Fruit fly (Drosophila melanogaster) whole organism, embryonic: ENCODE measurements around the gene CG42795.

Source experiments
- Atf3 ChIP-seq: fragments of 200-800 bp; sonication (Bioruptor generic); optimal IDR thresholded peaks from 3 replicates; lab custom pipeline; 2016; ENCODE audit warnings: missing biosample characterization, missing genetic modification characterization
- Bdp1 ChIP-seq: fragments of 200-800 bp; sonication (Bioruptor generic); optimal IDR thresholded peaks from 3 replicates; lab custom pipeline; 2016; ENCODE audit warnings: missing biosample characterization, missing genetic modification characterization
- CG10565 ChIP-seq: fragments of 200-800 bp; sonication (Bioruptor generic); optimal IDR thresholded peaks from 3 replicates; lab custom pipeline; 2016; ENCODE audit warnings: missing biosample characterization, mild to moderate bottlenecking, missing genetic modification characterization
- CG12071 ChIP-seq: fragments of 200-800 bp; sonication (Bioruptor generic); optimal IDR thresholded peaks from 3 replicates; lab custom pipeline; 2018; ENCODE audit warnings: missing biosample characterization, mild to moderate bottlenecking, missing genetic modification characterization
- CG14710 ChIP-seq: fragments of 200-800 bp; sonication (Bioruptor generic); optimal IDR thresholded peaks from 3 replicates; lab custom pipeline; 2019; ENCODE audit warnings: missing biosample characterization, mild to moderate bottlenecking, missing genetic modification characterization, moderate library complexity
- CG14860 ChIP-seq: fragments of 200-800 bp; sonication (Bioruptor generic); IDR thresholded peaks from 3 replicates; pipeline ENCODE4 v1.3.6; 2022; ENCODE audit warnings: missing biosample characterization, missing genetic modification characterization; ENCODE audit not compliant: partially characterized antibody
- CG15601 ChIP-seq: fragments of 200-800 bp; sonication (Bioruptor generic); optimal IDR thresholded peaks from 3 replicates; lab custom pipeline; 2019; ENCODE audit warnings: missing biosample characterization, mild to moderate bottlenecking, missing genetic modification characterization, moderate library complexity
- CG16779 ChIP-seq: fragments of 200-800 bp; sonication (Bioruptor generic); IDR thresholded peaks from 2 replicates; pipeline ENCODE4 v1.3.6; 2022; ENCODE audit warnings: missing biosample characterization, missing genetic modification characterization
- CG17186 ChIP-seq: fragments of 200-800 bp; sonication (Bioruptor generic); optimal IDR thresholded peaks from 3 replicates; lab custom pipeline; 2017; ENCODE audit warnings: missing biosample characterization, missing genetic modification reagents, missing genetic modification characterization
- CG17361 ChIP-seq: fragments of 200-800 bp; sonication (Bioruptor generic); IDR thresholded peaks from 3 replicates; pipeline ENCODE4 v1.3.6; 2022; ENCODE audit warnings: missing biosample characterization, missing genetic modification characterization
- CG1792 ChIP-seq: fragments of 200-800 bp; sonication (Bioruptor generic); optimal IDR thresholded peaks from 2 replicates; lab custom pipeline; 2016; ENCODE audit warnings: missing biosample characterization, missing genetic modification characterization
- CG32532 ChIP-seq: fragments of 200-800 bp; sonication (Bioruptor generic); IDR thresholded peaks from 2 replicates; pipeline ENCODE4 v1.3.6; 2022; ENCODE audit warnings: missing biosample characterization, missing genetic modification characterization
- CG3995 ChIP-seq: fragments of 200-800 bp; sonication (Bioruptor generic); optimal IDR thresholded peaks from 3 replicates; lab custom pipeline; 2016; ENCODE audit warnings: missing biosample characterization, missing genetic modification characterization
- CG4282 ChIP-seq: fragments of 200-800 bp; sonication (Bioruptor generic); optimal IDR thresholded peaks from 2 replicates; lab custom pipeline; 2016; ENCODE audit warnings: missing biosample characterization, missing genetic modification characterization
- CG6654 ChIP-seq: fragments of 200-800 bp; sonication (Bioruptor generic); optimal IDR thresholded peaks from 2 replicates; lab custom pipeline; 2017; ENCODE audit warnings: missing biosample characterization, mild to moderate bottlenecking, missing genetic modification characterization
- CG7271 ChIP-seq: fragments of 200-800 bp; sonication (Bioruptor generic); optimal IDR thresholded peaks from 2 replicates; lab custom pipeline; 2018; ENCODE audit warnings: missing biosample characterization, mild to moderate bottlenecking, missing genetic modification characterization, moderate library complexity
- CG9876 ChIP-seq: fragments of 200-800 bp; sonication (Bioruptor generic); optimal IDR thresholded peaks from 2 replicates; lab custom pipeline; 2016; ENCODE audit warnings: missing biosample characterization, missing genetic modification characterization
- E2f2 ChIP-seq: fragments of 200-800 bp; sonication (Bioruptor generic); IDR thresholded peaks from 2 replicates; pipeline ENCODE4 v1.3.6; 2022; ENCODE audit warnings: missing biosample characterization, missing genetic modification characterization
- Fer1 ChIP-seq: fragments of 200-800 bp; sonication (Bioruptor generic); optimal IDR thresholded peaks from 2 replicates; lab custom pipeline; 2017; ENCODE audit warnings: missing biosample characterization, mild to moderate bottlenecking, missing genetic modification characterization
- Fer3 ChIP-seq: fragments of 200-800 bp; sonication (Bioruptor generic); optimal IDR thresholded peaks from 2 replicates; lab custom pipeline; 2018; ENCODE audit warnings: missing biosample characterization, mild to moderate bottlenecking, missing genetic modification characterization, moderate library complexity
- HLH3B ChIP-seq: fragments of 200-800 bp; sonication (Bioruptor generic); IDR thresholded peaks from 2 replicates; pipeline ENCODE4 v1.3.6; 2022; ENCODE audit warnings: missing biosample characterization, missing genetic modification characterization
- HLHmδ ChIP-seq: fragments of 200-800 bp; sonication (Bioruptor generic); optimal IDR thresholded peaks from 2 replicates; lab custom pipeline; 2018; ENCODE audit warnings: missing biosample characterization, mild to moderate bottlenecking, missing genetic modification characterization, moderate library complexity
- HmgD ChIP-seq: fragments of 200-800 bp; sonication (Bioruptor generic); optimal IDR thresholded peaks from 3 replicates; lab custom pipeline; 2016; ENCODE audit warnings: missing biosample characterization, missing genetic modification characterization
- Hmr ChIP-seq: fragments of 200-800 bp; sonication (Bioruptor generic); optimal IDR thresholded peaks from 3 replicates; lab custom pipeline; 2017; ENCODE audit warnings: mild to moderate bottlenecking, missing biosample characterization, missing genetic modification reagents, missing genetic modification characterization
- Hr39 ChIP-seq: fragments of >200 bp; optimal IDR thresholded peaks from 2 replicates; lab custom pipeline; 2017
- Hr78 ChIP-seq, 2 experiments: fragments of 200-800 bp in 1 of 2; fragments of >200 bp in 1 of 2; sonication (Bioruptor generic) in 1 of 2; optimal IDR thresholded peaks; 2 replicates each; lab custom pipeline; 2017 to 2019; ENCODE audit warnings: missing biosample characterization in 2 of 2, missing genetic modification characterization in 2 of 2, mild to moderate bottlenecking in 1 of 2, moderate library complexity in 1 of 2
- Med ChIP-seq: fragments of 200-800 bp; sonication (Bioruptor generic); peaks from one replicate; lab custom pipeline; 2016; ENCODE audit warnings: missing biosample characterization, missing genetic modification characterization, mild to moderate bottlenecking, inconsistent platforms, moderate library complexity
- PHDP ChIP-seq: fragments of 200-800 bp; sonication (Bioruptor generic); optimal IDR thresholded peaks from 3 replicates; lab custom pipeline; 2018; ENCODE audit warnings: missing biosample characterization, mild to moderate bottlenecking, missing genetic modification characterization, moderate library complexity
- Sox102F ChIP-seq: fragments of 200-800 bp; sonication (Bioruptor generic); optimal IDR thresholded peaks from 2 replicates; lab custom pipeline; 2018; ENCODE audit warnings: missing biosample characterization, mild to moderate bottlenecking, missing genetic modification characterization, moderate library complexity
- Trl ChIP-seq, 3 experiments: fragments of >200 bp in 2 of 3; fragments of 200-800 bp in 1 of 3; sonication (Bioruptor generic) in 1 of 3; optimal IDR thresholded peaks; 2 replicates in 1 of 3; 3 replicates in 2 of 3; lab custom pipeline; 2016 to 2017; ENCODE audit warnings: missing biosample characterization in 1 of 3, missing genetic modification characterization in 1 of 3
- ac ChIP-seq: fragments of 200-800 bp; sonication (Bioruptor generic); optimal IDR thresholded peaks from 3 replicates; lab custom pipeline; 2017; ENCODE audit warnings: missing biosample characterization, mild to moderate bottlenecking, missing genetic modification characterization
- caup ChIP-seq: fragments of 200-800 bp; sonication (Bioruptor generic); optimal IDR thresholded peaks from 3 replicates; lab custom pipeline; 2017; ENCODE audit warnings: missing biosample characterization, mild to moderate bottlenecking, missing genetic modification characterization, moderate library complexity; ENCODE audit not compliant: severe bottlenecking
- chinmo ChIP-seq: fragments of 200-800 bp; sonication (Bioruptor generic); IDR thresholded peaks from 4 replicates; pipeline ENCODE4 v1.3.6; 2022; ENCODE audit warnings: missing biosample characterization, missing genetic modification characterization; ENCODE audit not compliant: partially characterized antibody
- crol ChIP-seq: fragments of 200-800 bp; sonication (Bioruptor generic); IDR thresholded peaks from 2 replicates; pipeline ENCODE4 v1.3.6; 2022; ENCODE audit warnings: missing biosample characterization, missing genetic modification characterization
- cwo ChIP-seq: fragments of 200-800 bp; sonication (Bioruptor generic); optimal IDR thresholded peaks from 3 replicates; lab custom pipeline; 2017; ENCODE audit warnings: missing biosample characterization, missing genetic modification characterization, mild to moderate bottlenecking, moderate library complexity, missing genetic modification reagents
- danr ChIP-seq: fragments of 200-800 bp; sonication (Bioruptor generic); IDR thresholded peaks from 2 replicates; pipeline ENCODE4 v1.3.6; 2022; ENCODE audit warnings: missing biosample characterization, missing genetic modification characterization
- exex ChIP-seq: fragments of 200-800 bp; sonication (Bioruptor generic); optimal IDR thresholded peaks from 4 replicates; lab custom pipeline; 2018; ENCODE audit warnings: missing biosample characterization, mild to moderate bottlenecking, missing genetic modification characterization, moderate library complexity
- ftz-f1 ChIP-seq: fragments of 200-800 bp; sonication (Bioruptor generic); optimal IDR thresholded peaks from 2 replicates; lab custom pipeline; 2016; ENCODE audit warnings: missing biosample characterization, missing genetic modification characterization
- gcm2 ChIP-seq: fragments of 200-800 bp; sonication (Bioruptor generic); optimal IDR thresholded peaks from 2 replicates; lab custom pipeline; 2016; ENCODE audit warnings: missing biosample characterization, missing genetic modification characterization
- hbn ChIP-seq: fragments of 200-800 bp; sonication (Bioruptor generic); IDR thresholded peaks from 2 replicates; pipeline ENCODE4 v1.3.6; 2022; ENCODE audit warnings: missing biosample characterization, missing genetic modification characterization; ENCODE audit not compliant: partially characterized antibody
- insv ChIP-seq, 2 experiments: fragments of 200-800 bp; sonication (Bioruptor generic); optimal IDR thresholded peaks; 3 replicates each; lab custom pipeline; 2016 to 2018; ENCODE audit warnings: missing biosample characterization in 2 of 2, missing genetic modification characterization in 2 of 2
- mam ChIP-seq: fragments of 200-800 bp; sonication (Bioruptor generic); optimal IDR thresholded peaks from 3 replicates; lab custom pipeline; 2016; ENCODE audit warnings: missing biosample characterization, missing genetic modification characterization
- otp ChIP-seq: fragments of 200-800 bp; sonication (Bioruptor generic); IDR thresholded peaks from 3 replicates; pipeline ENCODE4, ENCODE4 v1.3.6; 2022; ENCODE audit warnings: missing biosample characterization, missing genetic modification characterization
- row ChIP-seq: fragments of 200-800 bp; sonication (Bioruptor generic); IDR thresholded peaks from 3 replicates; pipeline ENCODE4 v1.3.6; 2022; ENCODE audit warnings: missing biosample characterization, missing genetic modification characterization
- sens ChIP-seq: fragments of 200-800 bp; sonication (Bioruptor generic); peaks from one replicate; lab custom pipeline; 2016; ENCODE audit warnings: missing biosample characterization, missing genetic modification characterization
- slou ChIP-seq: fragments of 200-800 bp; sonication (Bioruptor generic); optimal IDR thresholded peaks from 3 replicates; lab custom pipeline; 2016; ENCODE audit warnings: missing biosample characterization, missing genetic modification characterization
- sob ChIP-seq: fragments of 200-800 bp; sonication (Bioruptor generic); IDR thresholded peaks from 2 replicates; pipeline ENCODE4 v1.3.6; 2022; ENCODE audit warnings: missing biosample characterization, missing genetic modification characterization
- sqz ChIP-seq: fragments of 200-800 bp; sonication (Bioruptor generic); optimal IDR thresholded peaks from 3 replicates; lab custom pipeline; 2018; ENCODE audit warnings: missing biosample characterization, mild to moderate bottlenecking, missing genetic modification characterization
- tio ChIP-seq: fragments of 200-800 bp; sonication (Bioruptor generic); optimal IDR thresholded peaks from 2 replicates; lab custom pipeline; 2017; ENCODE audit warnings: missing biosample characterization, missing genetic modification characterization, inconsistent platforms
- unpg ChIP-seq: fragments of 200-800 bp; sonication (Bioruptor generic); optimal IDR thresholded peaks from 3 replicates; lab custom pipeline; 2018; ENCODE audit warnings: missing biosample characterization, mild to moderate bottlenecking, missing genetic modification characterization, moderate library complexity
- vfl ChIP-seq: fragments of 200-800 bp; sonication (Bioruptor generic); optimal IDR thresholded peaks from 2 replicates; lab custom pipeline; 2016; ENCODE audit warnings: missing biosample characterization, missing genetic modification characterization

CG42795 gene

dm6 chr3R:10276002-10276401, 50.5 kb downstream of the CG42795 start (continued):
- TF ChIP-seq Sox102F (GFP tag; lab: Kevin White, UChicago) = peak; percentile 42
- TF ChIP-seq Hr39 (lab: Kevin White, UChicago) = no peak
- TF ChIP-seq CG32532 (GFP tag; lab: Robert Waterston, UW) = no peak
- TF ChIP-seq crol (GFP tag; lab: Robert Waterston, UW) = no peak
- TF ChIP-seq CG12071 = no peak
- no peak for TF ChIP-seq Hr78 (GFP tag; optimal IDR thresholded peaks at IDR 0.05; lab: Kevin White, UChicago)
- no peak for TF ChIP-seq sqz (GFP tag; lab: Kevin White, UChicago)
- TF ChIP-seq E2f2 (GFP tag; lab: Robert Waterston, UW) = no peak
- TF ChIP-seq caup (GFP tag; lab: Kevin White, UChicago) = no peak
- TF ChIP-seq gcm2 (GFP tag; lab: Kevin White, UChicago) = no peak
- TF ChIP-seq Hmr (GFP tag; lab: Kevin White, UChicago) = peak; percentile 11
- no peak for TF ChIP-seq Atf3
- no peak for TF ChIP-seq vfl (GFP tag; lab: Kevin White, UChicago)
- TF ChIP-seq Med (GFP tag; lab: Kevin White, UChicago) = peak; percentile 68
- no peak for TF ChIP-seq tio
- TF ChIP-seq Bdp1 = no peak
- peak; percentile 6 for TF ChIP-seq Fer1
- no peak for TF ChIP-seq CG9876 (GFP tag; lab: Kevin White, UChicago)
- no peak for TF ChIP-seq otp
- TF ChIP-seq CG17186 (GFP tag; lab: Kevin White, UChicago) = no peak
- no peak for TF ChIP-seq sob (GFP tag; lab: Robert Waterston, UW)
- no peak for TF ChIP-seq CG17361
- TF ChIP-seq PHDP (tag; lab: Kevin White, UChicago) = no peak
- TF ChIP-seq hbn (GFP tag; lab: Robert Waterston, UW) = no peak
- TF ChIP-seq ftz-f1 (GFP tag; lab: Kevin White, UChicago) = no peak
- TF ChIP-seq slou = no peak
- no peak for TF ChIP-seq CG6654 (GFP tag; lab: Kevin White, UChicago)
- no peak for TF ChIP-seq CG7271 (tag; lab: Kevin White, UChicago)
- TF ChIP-seq Trl (optimal IDR thresholded peaks at IDR 0.05; lab: Kevin White, UChicago) = no peak
- TF ChIP-seq Trl (GFP tag; optimal IDR thresholded peaks at IDR 0.05; lab: Kevin White, UChicago) = no peak
- no peak for TF ChIP-seq CG4282 (GFP tag; lab: Kevin White, UChicago)
- no peak for TF ChIP-seq CG3995
- no peak for TF ChIP-seq cwo (GFP tag; lab: Kevin White, UChicago)
- TF ChIP-seq row (GFP tag; lab: Robert Waterston, UW) = 0 out of 3 replicates have a peak, but pooled peaks have one; percentile 44
- TF ChIP-seq insv (GFP tag; optimal IDR thresholded peaks at IDR 0.05; lab: Kevin White, UChicago) = no peak
- peak; percentile 48 for TF ChIP-seq sens (GFP tag; lab: Kevin White, UChicago)
- TF ChIP-seq CG1792 = no peak
- no peak for TF ChIP-seq CG10565
- TF ChIP-seq unpg (GFP tag; lab: Kevin White, UChicago) = peak; percentile 33
- no peak for TF ChIP-seq CG14710 (tag; lab: Kevin White, UChicago)
- TF ChIP-seq HLHmδ (GFP tag; lab: Kevin White, UChicago) = no peak
- TF ChIP-seq HmgD (GFP tag; lab: Kevin White, UChicago) = no peak
- no peak for TF ChIP-seq danr (GFP tag; lab: Robert Waterston, UW)
- no peak for TF ChIP-seq CG14860 (GFP tag; lab: Robert Waterston, UW)
- no peak for TF ChIP-seq CG15601
- TF ChIP-seq mam (GFP tag; lab: Kevin White, UChicago) = no peak
- TF ChIP-seq Fer3 (tag; lab: Kevin White, UChicago) = no peak
- TF ChIP-seq exex (tag; lab: Kevin White, UChicago) = no peak
- TF ChIP-seq chinmo (GFP tag; lab: Robert Waterston, UW) = no peak
- no peak for TF ChIP-seq HLH3B (GFP tag; lab: Robert Waterston, UW)
- TF ChIP-seq CG16779 (GFP tag; lab: Robert Waterston, UW) = no peak
- TF ChIP-seq ac = no peak
